Fruit fly (Drosophila melanogaster) whole organism, embryonic: ENCODE data around the gene CG13898.

Experiments used
- Antp ChIP-seq: fragments of 200-800 bp; sonication (Bioruptor generic); optimal IDR thresholded peaks from 3 replicates; lab custom pipeline; 2016; ENCODE audit warnings: missing biosample characterization, missing genetic modification characterization
- Bgb ChIP-seq: fragments of 200-800 bp; sonication (Bioruptor generic); IDR thresholded peaks from 2 replicates; pipeline ENCODE4 v1.3.6; 2022; ENCODE audit warnings: missing biosample characterization, missing genetic modification characterization; ENCODE audit not compliant: partially characterized antibody
- CG10462 ChIP-seq: fragments of 200-800 bp; sonication (Bioruptor generic); optimal IDR thresholded peaks from 2 replicates; lab custom pipeline; 2016; ENCODE audit warnings: missing biosample characterization, missing genetic modification characterization
- CG10979 ChIP-seq: fragments of 200-800 bp; sonication (Bioruptor generic); optimal IDR thresholded peaks from 2 replicates; lab custom pipeline; 2018; ENCODE audit warnings: missing biosample characterization, mild to moderate bottlenecking, missing genetic modification characterization, moderate library complexity
- CG13123 ChIP-seq: fragments of 200-800 bp; sonication (Bioruptor generic); optimal IDR thresholded peaks from 2 replicates; lab custom pipeline; 2016; ENCODE audit warnings: missing biosample characterization, missing genetic modification characterization
- CG13424 ChIP-seq: fragments of 200-800 bp; sonication (Bioruptor generic); optimal IDR thresholded peaks from 2 replicates; lab custom pipeline; 2019; ENCODE audit warnings: missing biosample characterization, mild to moderate bottlenecking, missing genetic modification characterization, moderate library complexity
- CG13624 ChIP-seq: fragments of 200-800 bp; sonication (Bioruptor generic); optimal IDR thresholded peaks from 2 replicates; lab custom pipeline; 2016; ENCODE audit warnings: missing biosample characterization, missing genetic modification characterization
- CG15601 ChIP-seq: fragments of 200-800 bp; sonication (Bioruptor generic); optimal IDR thresholded peaks from 3 replicates; lab custom pipeline; 2019; ENCODE audit warnings: missing biosample characterization, mild to moderate bottlenecking, missing genetic modification characterization, moderate library complexity
- CG16779 ChIP-seq: fragments of 200-800 bp; sonication (Bioruptor generic); IDR thresholded peaks from 2 replicates; pipeline ENCODE4 v1.3.6; 2022; ENCODE audit warnings: missing biosample characterization, missing genetic modification characterization
- CG16863 ChIP-seq: fragments of 200-800 bp; sonication (Bioruptor generic); optimal IDR thresholded peaks from 3 replicates; lab custom pipeline; 2016; ENCODE audit warnings: missing biosample characterization, missing genetic modification characterization
- CG17912 ChIP-seq: fragments of 200-800 bp; sonication (Bioruptor generic); optimal IDR thresholded peaks from 2 replicates; lab custom pipeline; 2018; ENCODE audit warnings: missing biosample characterization, mild to moderate bottlenecking, missing genetic modification characterization
- CG2889 ChIP-seq: fragments of 200-800 bp; sonication (Bioruptor generic); IDR thresholded peaks from 3 replicates; pipeline ENCODE4 v1.3.6; 2022; ENCODE audit warnings: missing biosample characterization, missing genetic modification characterization
- CG30403 ChIP-seq: fragments of 200-800 bp; sonication (Bioruptor generic); optimal IDR thresholded peaks from 3 replicates; lab custom pipeline; 2016; ENCODE audit warnings: missing biosample characterization, missing genetic modification characterization
- CG31441 ChIP-seq: fragments of 200-800 bp; sonication (Bioruptor generic); IDR thresholded peaks from 2 replicates; pipeline ENCODE4 v1.3.6; 2022; ENCODE audit warnings: missing biosample characterization, missing genetic modification characterization
- CG6654 ChIP-seq: fragments of 200-800 bp; sonication (Bioruptor generic); optimal IDR thresholded peaks from 2 replicates; lab custom pipeline; 2017; ENCODE audit warnings: missing biosample characterization, mild to moderate bottlenecking, missing genetic modification characterization
- CG6765 ChIP-seq: fragments of 200-800 bp; sonication (Bioruptor generic); optimal IDR thresholded peaks from 3 replicates; lab custom pipeline; 2017; ENCODE audit warnings: missing biosample characterization, mild to moderate bottlenecking, missing genetic modification characterization
- CG7745 ChIP-seq: fragments of 200-800 bp; sonication (Bioruptor generic); optimal IDR thresholded peaks from 2 replicates; lab custom pipeline; 2018; ENCODE audit warnings: missing biosample characterization, mild to moderate bottlenecking, missing genetic modification characterization, moderate library complexity
- CG7786 ChIP-seq: fragments of 200-800 bp; sonication (Bioruptor generic); optimal IDR thresholded peaks from 2 replicates; lab custom pipeline; 2016; ENCODE audit warnings: missing biosample characterization, missing genetic modification characterization
- CG8944 ChIP-seq: fragments of 200-800 bp; sonication (Bioruptor generic); optimal IDR thresholded peaks from 3 replicates; lab custom pipeline; 2016; ENCODE audit warnings: missing biosample characterization, missing genetic modification characterization
- CG9437 ChIP-seq: fragments of 200-800 bp; sonication (Bioruptor generic); optimal IDR thresholded peaks from 2 replicates; lab custom pipeline; 2018; ENCODE audit warnings: missing biosample characterization, mild to moderate bottlenecking, missing genetic modification characterization
- CHES-1-like ChIP-seq: fragments of 200-800 bp; sonication (Bioruptor generic); optimal IDR thresholded peaks from 2 replicates; lab custom pipeline; 2016; ENCODE audit warnings: missing biosample characterization, missing genetic modification characterization
- D19A ChIP-seq: fragments of 200-800 bp; optimal IDR thresholded peaks from 3 replicates; lab custom pipeline; 2019; ENCODE audit warnings: missing biosample characterization, mild to moderate bottlenecking, missing genetic modification characterization, moderate library complexity
- D19B ChIP-seq: fragments of 200-800 bp; sonication (Bioruptor generic); optimal IDR thresholded peaks from 2 replicates; lab custom pipeline; 2017; ENCODE audit warnings: missing biosample characterization, mild to moderate bottlenecking, missing genetic modification characterization
- Eip74EF ChIP-seq, 2 experiments: fragments of 200-800 bp in 1 of 2; fragments of >200 bp in 1 of 2; sonication (Bioruptor generic) in 1 of 2; optimal IDR thresholded peaks; 2 replicates each; lab custom pipeline; 2017 to 2019; ENCODE audit warnings: missing biosample characterization in 2 of 2, missing genetic modification characterization in 2 of 2, mild to moderate bottlenecking in 1 of 2, moderate library complexity in 1 of 2
- Hmx ChIP-seq: fragments of 200-800 bp; sonication (Bioruptor generic); optimal IDR thresholded peaks from 2 replicates; lab custom pipeline; 2016; ENCODE audit warnings: missing biosample characterization, missing genetic modification characterization
- Hsf ChIP-seq: fragments of 200-800 bp; sonication (Bioruptor generic); optimal IDR thresholded peaks from 3 replicates; lab custom pipeline; 2016; ENCODE audit warnings: missing biosample characterization, missing genetic modification characterization
- Mes4 ChIP-seq: fragments of 200-800 bp; sonication (Bioruptor generic); optimal IDR thresholded peaks from 2 replicates; lab custom pipeline; 2016; ENCODE audit warnings: missing biosample characterization, missing genetic modification characterization
- NFAT ChIP-seq: fragments of 200-800 bp; sonication (Bioruptor generic); IDR thresholded peaks from 2 replicates; pipeline ENCODE4 v1.3.6; 2022; ENCODE audit warnings: missing biosample characterization, missing genetic modification characterization
- NfI ChIP-seq: fragments of 200-800 bp; sonication (Bioruptor generic); optimal IDR thresholded peaks from 3 replicates; lab custom pipeline; 2018; ENCODE audit warnings: missing biosample characterization, mild to moderate bottlenecking, missing genetic modification characterization, moderate library complexity
- Sin3A ChIP-seq: fragments of >200 bp; optimal IDR thresholded peaks from 2 replicates; lab custom pipeline; 2018
- Taf1 ChIP-seq: fragments of 200-800 bp; sonication (Bioruptor generic); IDR thresholded peaks from 2 replicates; pipeline ENCODE4 v1.3.6; 2022; ENCODE audit warnings: missing biosample characterization, missing genetic modification characterization
- Usf ChIP-seq: fragments of 200-800 bp; sonication (Bioruptor generic); optimal IDR thresholded peaks from 2 replicates; lab custom pipeline; 2017; ENCODE audit warnings: missing genotype, missing biosample characterization, missing genetic modification characterization
- ap ChIP-seq: fragments of 200-800 bp; sonication (Bioruptor generic); IDR thresholded peaks from 2 replicates; pipeline ENCODE4 v1.3.6; 2022; ENCODE audit warnings: missing biosample characterization, missing genetic modification characterization
- ato ChIP-seq: fragments of 200-800 bp; sonication (Bioruptor generic); IDR thresholded peaks from 2 replicates; pipeline ENCODE4 v1.3.6; 2022; ENCODE audit warnings: missing biosample characterization, missing genetic modification characterization; ENCODE audit not compliant: partially characterized antibody
- bab2 ChIP-seq: fragments of 200-800 bp; sonication (Bioruptor generic); optimal IDR thresholded peaks from 2 replicates; lab custom pipeline; 2016; ENCODE audit warnings: missing biosample characterization, missing genetic modification characterization
- fru ChIP-seq: fragments of >200 bp; optimal IDR thresholded peaks from 2 replicates; lab custom pipeline; 2017
- gfzf ChIP-seq: fragments of 200-800 bp; sonication (Bioruptor generic); optimal IDR thresholded peaks from 2 replicates; lab custom pipeline; 2016; ENCODE audit warnings: missing biosample characterization, mild to moderate bottlenecking, missing genetic modification characterization, moderate library complexity
- hth ChIP-seq: fragments of >200 bp; optimal IDR thresholded peaks from 2 replicates; lab custom pipeline; 2017; ENCODE audit warnings: inconsistent platforms
- inv ChIP-seq: fragments of 200-800 bp; sonication (Bioruptor generic); IDR thresholded peaks from 2 replicates; pipeline ENCODE4 v1.3.6; 2022; ENCODE audit warnings: missing biosample characterization, missing genetic modification characterization; ENCODE audit not compliant: partially characterized antibody
- mirr ChIP-seq: fragments of 200-800 bp; sonication (Bioruptor generic); optimal IDR thresholded peaks from 3 replicates; lab custom pipeline; 2018; ENCODE audit warnings: missing biosample characterization, mild to moderate bottlenecking, missing genetic modification characterization
- nmo ChIP-seq: fragments of 200-800 bp; sonication (Bioruptor generic); optimal IDR thresholded peaks from 2 replicates; lab custom pipeline; 2018; ENCODE audit warnings: missing biosample characterization, mild to moderate bottlenecking, missing genetic modification characterization, moderate library complexity
- p53 ChIP-seq: fragments of 200-800 bp; sonication (Bioruptor generic); optimal IDR thresholded peaks from 2 replicates; lab custom pipeline; 2016; ENCODE audit warnings: missing biosample characterization, missing genetic modification characterization
- pum ChIP-seq: fragments of 200-800 bp; sonication (Bioruptor generic); optimal IDR thresholded peaks from 2 replicates; lab custom pipeline; 2016; ENCODE audit warnings: missing biosample characterization, missing genetic modification characterization
- run ChIP-seq: fragments of 200-800 bp; sonication (Bioruptor generic); optimal IDR thresholded peaks from 3 replicates; lab custom pipeline; 2018; ENCODE audit warnings: missing biosample characterization, mild to moderate bottlenecking, missing genetic modification characterization
- sens ChIP-seq: fragments of 200-800 bp; sonication (Bioruptor generic); peaks from one replicate; lab custom pipeline; 2016; ENCODE audit warnings: missing biosample characterization, missing genetic modification characterization
- sqz ChIP-seq: fragments of 200-800 bp; sonication (Bioruptor generic); optimal IDR thresholded peaks from 3 replicates; lab custom pipeline; 2018; ENCODE audit warnings: missing biosample characterization, mild to moderate bottlenecking, missing genetic modification characterization
- sr ChIP-seq: fragments of 200-800 bp; sonication (Bioruptor generic); IDR thresholded peaks from 3 replicates; pipeline ENCODE4 v1.3.6; 2022; ENCODE audit warnings: missing biosample characterization, missing genetic modification characterization
- tap ChIP-seq: fragments of 200-800 bp; optimal IDR thresholded peaks from 3 replicates; lab custom pipeline; 2019; ENCODE audit warnings: missing biosample characterization, mild to moderate bottlenecking, missing genetic modification characterization, moderate library complexity
- tio ChIP-seq: fragments of 200-800 bp; sonication (Bioruptor generic); optimal IDR thresholded peaks from 2 replicates; lab custom pipeline; 2017; ENCODE audit warnings: missing biosample characterization, missing genetic modification characterization, inconsistent platforms
- zen2 ChIP-seq: fragments of 200-800 bp; sonication (Bioruptor generic); IDR thresholded peaks from 3 replicates; pipeline ENCODE4 v1.3.6; 2022; ENCODE audit warnings: missing biosample characterization, missing genetic modification characterization; ENCODE audit not compliant: partially characterized antibody

CG13898 gene

DNA sequence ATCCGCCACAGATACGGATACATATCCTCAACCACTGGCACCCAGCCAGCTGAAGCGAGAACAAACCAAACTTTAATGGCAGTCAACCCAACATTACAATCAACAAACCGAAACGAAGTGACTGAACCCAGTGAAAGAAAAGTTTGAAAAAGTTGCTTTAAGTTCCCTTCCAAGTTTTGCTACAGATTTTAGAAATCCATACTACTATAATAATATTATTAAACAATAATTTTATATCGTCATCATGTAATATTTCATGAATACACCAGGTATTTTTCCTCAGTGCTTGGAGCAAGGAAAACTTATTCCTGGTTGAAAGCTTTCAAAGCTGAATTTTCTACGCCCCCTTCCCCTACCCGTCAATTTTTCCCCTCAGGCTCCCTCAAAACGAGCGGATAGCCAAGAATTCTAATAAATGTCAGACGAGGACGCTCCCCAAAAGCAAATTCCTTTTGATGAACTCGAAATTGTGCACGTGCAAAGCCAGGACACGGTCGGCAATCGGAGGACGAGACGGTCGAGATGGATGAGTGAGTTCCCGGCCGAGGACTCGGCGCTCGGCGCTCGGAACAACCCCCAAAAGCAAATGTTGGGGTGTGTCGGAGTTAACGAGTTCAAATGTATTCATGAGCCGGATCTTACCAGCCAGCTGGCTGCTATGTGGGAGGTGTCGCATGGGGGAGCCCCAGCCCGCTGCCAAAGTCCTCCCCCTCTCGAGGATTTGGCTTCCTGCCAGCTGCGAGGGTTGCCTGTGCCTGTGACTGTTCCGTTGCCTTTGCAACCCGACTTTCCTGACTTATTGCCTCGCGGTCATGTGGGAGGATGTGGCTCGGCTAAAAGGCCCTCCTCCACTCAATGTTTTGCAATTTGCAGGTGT is 6.7 kb downstream of the CG13898 start (continued):
- TF ChIP-seq sr (GFP tag; lab: Robert Waterston, UW) (no peak), run (tag; lab: Kevin White, UChicago) (peak; percentile 38), D19B (peak; percentile 15), CHES-1-like (GFP tag; lab: Kevin White, UChicago) (no peak), CG17912 (no peak), Antp (GFP tag; lab: Kevin White, UChicago) (peak; percentile 6), tio (GFP tag; lab: Kevin White, UChicago) (no peak), CG9437 (GFP tag; lab: Kevin White, UChicago) (no peak), ap (0 out of 2 replicates have a peak, but pooled peaks have one; percentile 9), Mes4 (no peak), Eip74EF (GFP tag; optimal IDR thresholded peaks at IDR 0.05; lab: Kevin White, UChicago) (peak in 1 of 2 experiments; percentile 48), CG13123 (GFP tag; lab: Kevin White, UChicago) (no peak), mirr (no peak), sens (GFP tag; lab: Kevin White, UChicago) (no peak), CG15601 (tag; lab: Kevin White, UChicago) (peak; percentile 49), Hsf (GFP tag; lab: Kevin White, UChicago) (no peak), gfzf (no peak), Hmx (GFP tag; lab: Kevin White, UChicago) (no peak), CG16779 (no peak), NFAT (GFP tag; lab: Robert Waterston, UW) (0 out of 2 replicates have a peak, but pooled peaks have one; percentile 14), Usf (GFP tag; lab: Kevin White, UChicago) (no peak), CG16863 (no peak), fru (no peak), p53 (no peak), nmo (GFP tag; lab: Kevin White, UChicago) (peak; percentile 17), CG10979 (peak; percentile 62), CG10462 (GFP tag; lab: Kevin White, UChicago) (no peak), CG2889 (no peak), CG7745 (no peak), Sin3A (lab: Kevin White, UChicago) (no peak), CG7786 (GFP tag; lab: Kevin White, UChicago) (no peak), sqz (peak; percentile 29), CG13424 (tag; lab: Kevin White, UChicago) (peak; percentile 32), tap (tag; lab: Kevin White, UChicago) (peak; percentile 50), pum (no peak), CG30403 (GFP tag; lab: Kevin White, UChicago) (peak; percentile 35), zen2 (no peak), Taf1 (GFP tag; lab: Robert Waterston, UW) (peak; percentile 45; the same call in 1 of the 2 replicates), bab2 (no peak), hth (lab: Kevin White, UChicago) (no peak), NfI (GFP tag; lab: Kevin White, UChicago) (peak; percentile 35), D19A (tag; lab: Kevin White, UChicago) (peak; percentile 68), Bgb (GFP tag; lab: Robert Waterston, UW) (no peak), CG13624 (GFP tag; lab: Kevin White, UChicago) (no peak), CG8944 (GFP tag; lab: Kevin White, UChicago) (no peak), CG31441 (peak; percentile 64), ato (GFP tag; lab: Robert Waterston, UW) (no peak), CG6654 (GFP tag; lab: Kevin White, UChicago) (peak; percentile 21), inv (no peak), CG6765 (GFP tag; lab: Kevin White, UChicago) (peak; percentile 33)
